Fruit fly (Drosophila melanogaster): ENCODE results near the gene CG31915.
A peak's percentile ranks its signal among the peaks of the same experiment; 100 is the strongest.

Gene CG31915

DNA sequence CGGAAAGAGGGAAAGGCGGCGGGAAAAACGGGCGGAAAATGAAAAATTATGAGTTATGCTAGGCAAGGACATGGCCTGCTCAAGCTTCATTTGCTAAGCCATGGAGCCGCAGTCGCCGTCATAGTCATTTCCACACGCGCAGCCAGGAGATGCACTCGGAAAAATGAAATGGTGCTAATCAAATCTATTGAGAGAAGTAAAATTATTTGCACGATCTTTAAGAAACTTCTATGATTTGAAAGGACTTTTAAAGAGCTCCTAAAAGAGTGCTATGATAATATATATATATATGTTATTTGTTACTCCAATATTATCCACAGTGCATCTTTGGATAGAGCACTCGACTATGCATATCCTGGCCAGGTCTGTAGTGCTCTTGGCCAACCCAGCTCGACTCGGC is 48.8 kb upstream of the CG31915 start (continued):
- TF ChIP-seq bsh (GFP tag; optimal IDR thresholded peaks at IDR 0.05): peak in 1 of 2 experiments; percentile 7
- TF ChIP-seq CG11504 (tag; optimal IDR thresholded peaks at IDR 0.05): peak; percentile 25
- 0 out of 3 replicates have a peak, but pooled peaks have one; percentile 21 for TF ChIP-seq CG17361 (GFP tag; IDR thresholded peaks at IDR 0.05)
- peak; percentile 19 for TF ChIP-seq Blimp-1 (GFP tag; optimal IDR thresholded peaks at IDR 0.05)
- peak; percentile 1 for TF ChIP-seq nmo (GFP tag; optimal IDR thresholded peaks at IDR 0.05)
- peak; percentile 32 for TF ChIP-seq CG10979 (tag; optimal IDR thresholded peaks at IDR 0.05)
- no peak for TF ChIP-seq Hr39 (optimal IDR thresholded peaks at IDR 0.05)
- peak; percentile 27 for TF ChIP-seq CG2712 (tag; optimal IDR thresholded peaks at IDR 0.05)
- TF ChIP-seq CG16815 (GFP tag; optimal IDR thresholded peaks at IDR 0.05): no peak

DNA sequence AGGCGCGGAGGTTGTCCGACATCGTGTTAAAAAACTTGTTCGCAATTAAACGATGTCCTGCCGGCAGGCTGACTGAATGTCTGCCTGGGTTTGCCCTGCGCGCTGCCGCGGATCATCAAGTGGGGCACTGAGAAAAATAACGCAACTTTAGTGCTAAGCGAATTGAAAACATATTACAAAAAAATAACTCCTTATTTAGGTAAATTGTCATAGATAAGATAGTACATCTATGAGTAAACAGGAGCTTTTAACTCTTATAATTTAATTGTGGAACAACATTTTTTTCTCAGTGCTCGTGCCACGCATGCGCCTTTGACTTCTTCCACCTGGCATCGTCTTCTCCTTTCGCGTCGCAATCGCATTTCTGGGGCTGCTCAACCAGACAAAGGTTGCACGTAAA is 48.0 kb upstream of the CG31915 start:
- TF ChIP-seq Antp (GFP tag; optimal IDR thresholded peaks at IDR 0.05) (no peak), CG4707 (GFP tag; optimal IDR thresholded peaks at IDR 0.05) (no peak), usp (GFP tag; optimal IDR thresholded peaks at IDR 0.05) (no peak), gro (GFP tag; optimal IDR thresholded peaks at IDR 0.05) (no peak), Elba2 (GFP tag; optimal IDR thresholded peaks at IDR 0.05) (no peak), CG1602 (GFP tag; optimal IDR thresholded peaks at IDR 0.05) (no peak), CG12769 (tag; optimal IDR thresholded peaks at IDR 0.05) (no peak), sens-2 (GFP tag; IDR thresholded peaks at IDR 0.05) (0 out of 2 replicates have a peak, but pooled peaks have one; percentile 41), Meics (GFP tag; optimal IDR thresholded peaks at IDR 0.05) (no peak), tll (GFP tag; optimal IDR thresholded peaks at IDR 0.05) (no peak), GATAe (GFP tag; conservative IDR thresholded peaks at IDR 0.05) (no peak), CG7987 (GFP tag; optimal IDR thresholded peaks at IDR 0.05) (no peak), lbe (GFP tag; optimal IDR thresholded peaks at IDR 0.05) (peak; percentile 18), so (GFP tag; IDR thresholded peaks at IDR 0.05) (no peak), ab (GFP tag; optimal IDR thresholded peaks at IDR 0.05) (no peak), CG2875 (GFP tag; optimal IDR thresholded peaks at IDR 0.05) (no peak), C15 (GFP tag; IDR thresholded peaks at IDR 0.05) (no peak), dmrt11E (tag; optimal IDR thresholded peaks at IDR 0.05) (peak; percentile 58), CG7928 (GFP tag; optimal IDR thresholded peaks at IDR 0.05) (no peak), crp (GFP tag; optimal IDR thresholded peaks at IDR 0.05) (no peak), tup (GFP tag; optimal IDR thresholded peaks at IDR 0.05) (no peak), ci (GFP tag; IDR thresholded peaks at IDR 0.05) (no peak), CG15011 (GFP tag; optimal IDR thresholded peaks at IDR 0.05) (no peak), CG2129 (GFP tag; IDR thresholded peaks at IDR 0.05; ENCODE audit: partially characterized antibody) (no peak), CG17612 (GFP tag; IDR thresholded peaks at IDR 0.05) (no peak), pb (GFP tag; optimal IDR thresholded peaks at IDR 0.05) (no peak), CG15601 (tag; optimal IDR thresholded peaks at IDR 0.05) (no peak), ase (GFP tag; IDR thresholded peaks at IDR 0.05) (peak; percentile 28; the same call in 1 of the 3 replicates), kay (GFP tag; optimal IDR thresholded peaks at IDR 0.05) (no peak), ro (GFP tag; IDR thresholded peaks at IDR 0.05) (no peak), CG31224 (GFP tag; IDR thresholded peaks at IDR 0.05) (no peak), Kr (GFP tag; optimal IDR thresholded peaks at IDR 0.05) (no peak), CG7372 (GFP tag; IDR thresholded peaks at IDR 0.05) (no peak), CG10959 (GFP tag; IDR thresholded peaks at IDR 0.05) (peak; percentile 64), CG17802 (tag; optimal IDR thresholded peaks at IDR 0.05) (no peak), CG9932 (GFP tag; IDR thresholded peaks at IDR 0.05) (no peak), lola (GFP tag; optimal IDR thresholded peaks at IDR 0.05) (peak in 1 of 3 experiments; percentile 36), CG14710 (tag; optimal IDR thresholded peaks at IDR 0.05) (peak; percentile 10), CG3281 (GFP tag; optimal IDR thresholded peaks at IDR 0.05) (no peak), CG8290 (GFP tag; optimal IDR thresholded peaks at IDR 0.05) (no peak), CG8290 (tag; optimal IDR thresholded peaks at IDR 0.05) (no peak)
